Worm (Caenorhabditis elegans) whole organism, L4 larva: Measurements from ENCODE around the gene Y49F6B.2.

Source experiments
- F10B5.3 ChIP-seq: sonication (generic microtip); optimal IDR thresholded peaks from 2 replicates; lab custom pipeline; 2016; ENCODE audit warnings: mild to moderate bottlenecking, missing genetic modification characterization, missing compliant biosample characterization
- T20F7.1 ChIP-seq: fragments of 200-800 bp; sonication (Bioruptor generic); optimal IDR thresholded peaks from 2 replicates; lab custom pipeline; 2018; ENCODE audit warnings: mild to moderate bottlenecking, missing genetic modification characterization, missing compliant biosample characterization
- ZK546.5 ChIP-seq, 2 experiments: sonication (generic microtip); optimal IDR thresholded peaks; 2 replicates each; lab custom pipeline; 2017; ENCODE audit warnings: missing biosample characterization in 2 of 2, missing genetic modification characterization in 2 of 2
- aha-1 ChIP-seq: fragments of 150-350 bp; peaks from one replicate; lab custom pipeline; 2014; ENCODE audit warnings: missing biosample characterization, missing genetic modification characterization
- aly-2 ChIP-seq: sonication (generic microtip); optimal IDR thresholded peaks from 2 replicates; lab custom pipeline; 2018; ENCODE audit warnings: missing biosample characterization, missing genetic modification characterization
- ama-1 ChIP-seq: fragments of 150-350 bp; optimal IDR thresholded peaks from 2 replicates; lab custom pipeline; 2014; ENCODE audit warnings: inconsistent platforms, mixed read lengths
- arid-1 ChIP-seq: fragments of 200-800 bp; sonication (Bioruptor generic); conservative IDR thresholded peaks from 2 replicates; pipeline ENCODE4 v1.3.6; 2022; ENCODE audit warnings: missing genetic modification reagents, missing genetic modification characterization, missing compliant biosample characterization
- ceh-28 ChIP-seq: fragments of 150-350 bp; optimal IDR thresholded peaks from 2 replicates; lab custom pipeline; 2014; ENCODE audit warnings: missing biosample characterization, missing genetic modification reagents, missing genetic modification characterization
- ceh-44 ChIP-seq: fragments of 200-800 bp; sonication (Bioruptor generic); IDR thresholded peaks from 2 replicates; pipeline ENCODE4 v1.3.6; 2022; ENCODE audit warnings: missing genetic modification reagents, missing genetic modification characterization, missing compliant biosample characterization
- ceh-62 ChIP-seq: sonication (generic microtip); optimal IDR thresholded peaks from 2 replicates; lab custom pipeline; 2017; ENCODE audit warnings: missing biosample characterization, missing genetic modification characterization
- ceh-82 ChIP-seq: sonication (generic microtip); optimal IDR thresholded peaks from 2 replicates; lab custom pipeline; 2017; ENCODE audit warnings: missing biosample characterization, missing genetic modification characterization
- cey-2 ChIP-seq: sonication (generic microtip); optimal IDR thresholded peaks from 3 replicates; lab custom pipeline; 2017; ENCODE audit warnings: missing genetic modification characterization, mild to moderate bottlenecking, missing compliant biosample characterization, antibody characterized with exemption, borderline replicate concordance; ENCODE audit not compliant: insufficient read depth
- daf-16 ChIP-seq, 3 experiments: sonication (generic microtip); optimal IDR thresholded peaks; 2 replicates each; lab custom pipeline; 2016 to 2017; ENCODE audit warnings: missing genetic modification characterization in 3 of 3, missing genetic modification reagents in 3 of 3, mild to moderate bottlenecking in 2 of 3, missing compliant biosample characterization in 2 of 3, missing biosample characterization in 1 of 3, moderate library complexity in 1 of 3
- daf-19 ChIP-seq: fragments of 200-800 bp; sonication (Bioruptor generic); conservative IDR thresholded peaks from 2 replicates; pipeline ENCODE4 v1.3.6; 2022; ENCODE audit warnings: missing genetic modification characterization, missing compliant biosample characterization
- dmd-9 ChIP-seq: fragments of 200-800 bp; sonication (Bioruptor generic); IDR thresholded peaks from 2 replicates; pipeline ENCODE4 v1.3.6; 2022; ENCODE audit warnings: missing genetic modification reagents, missing genetic modification characterization, missing compliant biosample characterization
- dpl-1 ChIP-seq: fragments of 150-350 bp; optimal IDR thresholded peaks from 2 replicates; lab custom pipeline; 2014; ENCODE audit warnings: missing biosample characterization, missing genetic modification reagents, missing genetic modification characterization
- egl-27 ChIP-seq: sonication (generic microtip); optimal IDR thresholded peaks from 3 replicates; lab custom pipeline; 2017; ENCODE audit warnings: missing biosample characterization, missing genetic modification reagents, missing genetic modification characterization
- gei-8 ChIP-seq: fragments of 200-800 bp; sonication (Bioruptor generic); optimal IDR thresholded peaks from 2 replicates; lab custom pipeline; 2018; ENCODE audit warnings: mild to moderate bottlenecking, missing genetic modification characterization, missing compliant biosample characterization
- hlh-11 ChIP-seq: fragments of 200-800 bp; sonication (Bioruptor generic); optimal IDR thresholded peaks from 2 replicates; lab custom pipeline; 2018; ENCODE audit warnings: mild to moderate bottlenecking, missing genetic modification characterization, missing compliant biosample characterization
- hlh-30 ChIP-seq: sonication (generic microtip); optimal IDR thresholded peaks from 2 replicates; lab custom pipeline; 2017; ENCODE audit warnings: antibody characterized with exemption, mild to moderate bottlenecking, missing genetic modification characterization, missing compliant biosample characterization; ENCODE audit not compliant: insufficient read depth
- hmg-1.1 ChIP-seq: fragments of 200-800 bp; sonication (Bioruptor generic); IDR thresholded peaks from 2 replicates; pipeline ENCODE4 v1.3.6; 2022; ENCODE audit warnings: missing genetic modification reagents, missing genetic modification characterization, missing compliant biosample characterization
- jun-1 ChIP-seq: fragments of 150-350 bp; optimal IDR thresholded peaks from 2 replicates; lab custom pipeline; 2014; ENCODE audit warnings: missing biosample characterization, missing genetic modification reagents, missing genetic modification characterization
- lin-1 ChIP-seq: fragments of 200-800 bp; sonication (Bioruptor generic); IDR thresholded peaks from 2 replicates; pipeline ENCODE4 v1.3.6; 2022; ENCODE audit warnings: missing genetic modification reagents, missing genetic modification characterization, missing compliant biosample characterization
- lin-15B ChIP-seq: fragments of 150-350 bp; sonication (generic microtip); optimal IDR thresholded peaks from 3 replicates; lab custom pipeline; 2014; ENCODE audit warnings: missing biosample characterization, missing genetic modification characterization
- madf-5 ChIP-seq, 2 experiments: fragments of 200-800 bp; sonication (Bioruptor generic); IDR thresholded peaks; 2 replicates each; pipeline ENCODE4 v1.3.6; 2022; ENCODE audit warnings: missing compliant biosample characterization in 2 of 2, missing genetic modification characterization in 2 of 2
- mdt-29 ChIP-seq: fragments of 200-800 bp; sonication (Bioruptor generic); IDR thresholded peaks from 2 replicates; pipeline ENCODE4 v1.3.6; 2022; ENCODE audit warnings: missing genetic modification reagents, missing genetic modification characterization, missing compliant biosample characterization
- mep-1 ChIP-seq: fragments of 150-350 bp; sonication (generic microtip); optimal IDR thresholded peaks from 3 replicates; lab custom pipeline; 2014; ENCODE audit warnings: missing biosample characterization, missing genetic modification characterization
- mes-2 ChIP-seq: sonication (generic microtip); optimal IDR thresholded peaks from 2 replicates; lab custom pipeline; 2016; ENCODE audit warnings: missing genotype, mild to moderate bottlenecking, missing genetic modification characterization, missing compliant biosample characterization; ENCODE audit not compliant: poor library complexity, severe bottlenecking
- nhr-10 ChIP-seq: fragments of 150-350 bp; optimal IDR thresholded peaks from 2 replicates; lab custom pipeline; 2014; ENCODE audit warnings: missing biosample characterization, missing genetic modification characterization
- nhr-102 ChIP-seq: sonication (generic microtip); optimal IDR thresholded peaks from 2 replicates; lab custom pipeline; 2016; ENCODE audit warnings: mild to moderate bottlenecking, missing genetic modification characterization, moderate library complexity, missing compliant biosample characterization
- nhr-237 ChIP-seq: sonication (generic microtip); optimal IDR thresholded peaks from 2 replicates; lab custom pipeline; 2017; ENCODE audit warnings: missing biosample characterization, missing genetic modification characterization
- nhr-25 ChIP-seq: sonication (generic microtip); optimal IDR thresholded peaks from 2 replicates; lab custom pipeline; 2017; ENCODE audit warnings: missing genetic modification characterization, mild to moderate bottlenecking, missing compliant biosample characterization, antibody characterized with exemption, moderate library complexity, borderline replicate concordance; ENCODE audit not compliant: insufficient read depth
- nhr-41 ChIP-seq: fragments of 200-800 bp; sonication (Bioruptor generic); IDR thresholded peaks from 2 replicates; pipeline ENCODE4 v1.3.6; 2022; ENCODE audit warnings: missing genetic modification reagents, missing genetic modification characterization, missing compliant biosample characterization
- nhr-42 ChIP-seq: fragments of 200-800 bp; sonication (Bioruptor generic); IDR thresholded peaks from 2 replicates; pipeline ENCODE4 v1.3.6; 2022; ENCODE audit warnings: missing genetic modification characterization, missing compliant biosample characterization
- nhr-76 ChIP-seq: fragments of 150-350 bp; optimal IDR thresholded peaks from 2 replicates; lab custom pipeline; 2014; ENCODE audit warnings: missing biosample characterization, missing genetic modification characterization
- php-3 ChIP-seq: fragments of 200-800 bp; sonication (Bioruptor generic); IDR thresholded peaks from 2 replicates; pipeline ENCODE4 v1.3.6; 2022; ENCODE audit warnings: missing genetic modification reagents, missing genetic modification characterization, missing compliant biosample characterization
- rbr-2 ChIP-seq: sonication (generic microtip); optimal IDR thresholded peaks from 2 replicates; lab custom pipeline; 2016; ENCODE audit warnings: missing genotype, missing genetic modification characterization, missing compliant biosample characterization
- saeg-2 ChIP-seq: fragments of 200-800 bp; sonication (Bioruptor generic); IDR thresholded peaks from 2 replicates; pipeline ENCODE4 v1.3.6; 2022; ENCODE audit warnings: missing genetic modification reagents, missing genetic modification characterization, missing compliant biosample characterization
- set-16 ChIP-seq: fragments of 200-800 bp; sonication (Bioruptor generic); IDR thresholded peaks from 2 replicates; pipeline ENCODE4 v1.3.6; 2022; ENCODE audit warnings: missing genetic modification reagents, missing genetic modification characterization, missing compliant biosample characterization
- snpc-4 ChIP-seq: fragments of 150-350 bp; optimal IDR thresholded peaks from 2 replicates; lab custom pipeline; 2014; ENCODE audit warnings: missing biosample characterization, missing genetic modification characterization
- spr-3 ChIP-seq: fragments of 200-800 bp; sonication (Bioruptor generic); optimal IDR thresholded peaks from 2 replicates; lab custom pipeline; 2018; ENCODE audit warnings: mild to moderate bottlenecking, missing genetic modification characterization, missing compliant biosample characterization
- tra-1 ChIP-seq: fragments of 200-800 bp; sonication (Bioruptor generic); IDR thresholded peaks from 2 replicates; pipeline ENCODE4 v1.3.6; 2022; ENCODE audit warnings: missing genetic modification reagents, missing genetic modification characterization, missing compliant biosample characterization
- unc-130 ChIP-seq: sonication (generic microtip); optimal IDR thresholded peaks from 2 replicates; lab custom pipeline; 2016; ENCODE audit warnings: missing genetic modification reagents, missing genetic modification characterization, missing compliant biosample characterization
- unc-39 ChIP-seq: sonication (generic microtip); optimal IDR thresholded peaks from 2 replicates; lab custom pipeline; 2017; ENCODE audit warnings: missing biosample characterization, missing genetic modification characterization
- unc-62 ChIP-seq, 3 experiments: fragments of 150-350 bp in 1 of 3; sonication (generic microtip); optimal IDR thresholded peaks in 2 of 3; peaks in 1 of 3; 1 replicate in 1 of 3; 2 replicates in 2 of 3; lab custom pipeline; 2014 to 2017; ENCODE audit warnings: missing biosample characterization in 3 of 3, missing genetic modification characterization in 3 of 3, missing genetic modification reagents in 3 of 3, missing genotype in 1 of 3
- zfp-2 ChIP-seq: sonication (generic microtip); optimal IDR thresholded peaks from 2 replicates; lab custom pipeline; 2016; ENCODE audit warnings: mild to moderate bottlenecking, missing genetic modification characterization, missing compliant biosample characterization
- zip-2 ChIP-seq: fragments of 150-350 bp; optimal IDR thresholded peaks from 2 replicates; lab custom pipeline; 2014; ENCODE audit warnings: missing biosample characterization, missing genetic modification characterization
- ztf-11 ChIP-seq: fragments of 150-350 bp; optimal IDR thresholded peaks from 2 replicates; lab custom pipeline; 2014; ENCODE audit warnings: missing biosample characterization, missing genetic modification characterization

Y49F6B.2 gene

ce11 chrII:3520988-3521850 lies 18.5 kb downstream of the Y49F6B.2 start, which contains the start of gene W09G10.9 (continued):
- TF ChIP-seq hlh-30 (peak; percentile 22), daf-19 (GFP tag; lab: Robert Waterston, UW) (peak; percentile 84), aha-1 (tag; lab: Kevin White, UChicago) (peak; percentile 44), dmd-9 (GFP tag; lab: Robert Waterston, UW) (peak; percentile 88), hmg-1.1 (GFP tag; lab: Robert Waterston, UW) (peak; percentile 96), ceh-44 (GFP tag; lab: Robert Waterston, UW) (peak; percentile 81), nhr-41 (GFP tag; lab: Robert Waterston, UW) (0 out of 2 replicates have a peak, but pooled peaks have one; percentile 11), nhr-10 (tag; lab: Kevin White, UChicago) (no peak), ceh-28 (tag; lab: Kevin White, UChicago) (no peak), nhr-76 (tag; lab: Kevin White, UChicago) (no peak), nhr-42 (GFP tag; lab: Robert Waterston, UW) (peak; percentile 79), ZK546.5 (tag; optimal IDR thresholded peaks at IDR 0.05; lab: Kevin White, UChicago) (no peak), cey-2 (tag; lab: Kevin White, UChicago) (no peak), mes-2 (tag; lab: Kevin White, UChicago) (peak; percentile 85), ztf-11 (tag; lab: Kevin White, UChicago) (no peak), snpc-4 (tag; lab: Kevin White, UChicago) (no peak), ceh-82 (no peak), lin-15B (tag; lab: Kevin White, UChicago) (no peak), egl-27 (tag; lab: Kevin White, UChicago) (no peak), lin-1 (GFP tag; lab: Robert Waterston, UW) (peak; percentile 44), arid-1 (GFP tag; lab: Robert Waterston, UW) (peak; percentile 91), aly-2 (tag; lab: Kevin White, UChicago) (no peak), zfp-2 (tag; lab: Kevin White, UChicago) (peak; percentile 14), daf-16 (GFP tag; optimal IDR thresholded peaks at IDR 0.05; lab: Kevin White, UChicago) (peak in 1 of 2 experiments; percentile 29), daf-16 (tag; optimal IDR thresholded peaks at IDR 0.05; lab: Kevin White, UChicago) (peak; percentile 54), tra-1 (0 out of 2 replicates have a peak, but pooled peaks have one; percentile 37), zip-2 (no peak), ama-1 (no peak), rbr-2 (tag; lab: Kevin White, UChicago) (peak; percentile 71), dpl-1 (GFP tag; lab: Kevin White, UChicago) (peak; percentile 28), php-3 (GFP tag; lab: Robert Waterston, UW) (0 out of 2 replicates have a peak, but pooled peaks have one; percentile 42), spr-3 (GFP tag; lab: Kevin White, UChicago) (peak; percentile 9), unc-130 (GFP tag; lab: Kevin White, UChicago) (peak; percentile 32), nhr-237 (tag; lab: Kevin White, UChicago) (no peak), F10B5.3 (no peak), saeg-2 (GFP tag; lab: Robert Waterston, UW) (0 out of 2 replicates have a peak, but pooled peaks have one; percentile 53), T20F7.1 (no peak), hlh-11 (tag; lab: Kevin White, UChicago) (peak; percentile 44), set-16 (peak; percentile 92), nhr-102 (tag; lab: Kevin White, UChicago) (peak; percentile 46), mep-1 (tag; lab: Kevin White, UChicago) (peak; percentile 71), mdt-29 (GFP tag; lab: Robert Waterston, UW) (peak; percentile 69), jun-1 (peak; percentile 30), madf-5 (GFP tag; IDR thresholded peaks at IDR 0.05; lab: Robert Waterston, UW) (no peak), unc-39 (no peak), gei-8 (GFP tag; lab: Kevin White, UChicago) (no peak), nhr-25 (tag; lab: Kevin White, UChicago) (no peak), unc-62 (GFP tag; optimal IDR thresholded peaks at IDR 0.05 in 1 of 2; lab: Kevin White, UChicago) (peak in 1 of 2 experiments; percentile 66), unc-62 (tag; optimal IDR thresholded peaks at IDR 0.05; lab: Kevin White, UChicago) (no peak), ceh-62 (no peak)
